Worm (Caenorhabditis elegans) whole organism, L2 larva: ENCODE measurements around the gene nlp-1.

Experiments used
- C34F6.9 ChIP-seq: fragments of 150-350 bp; optimal IDR thresholded peaks from 2 replicates; lab custom pipeline; 2014; ENCODE audit warnings: missing biosample characterization, missing genetic modification characterization
- F13H6.1 ChIP-seq: sonication (generic microtip); optimal IDR thresholded peaks from 2 replicates; lab custom pipeline; 2016; ENCODE audit warnings: missing genetic modification characterization, missing compliant biosample characterization
- R02D3.7 ChIP-seq: fragments of 150-350 bp; optimal IDR thresholded peaks from 2 replicates; lab custom pipeline; 2014; ENCODE audit warnings: missing biosample characterization, missing genetic modification characterization
- Y55F3AM.14 ChIP-seq: fragments of 200-800 bp; sonication (Bioruptor generic); optimal IDR thresholded peaks from 2 replicates; lab custom pipeline; 2018; ENCODE audit warnings: mild to moderate bottlenecking, missing genetic modification characterization, missing compliant biosample characterization
- ZK546.5 ChIP-seq: sonication (generic microtip); optimal IDR thresholded peaks from 2 replicates; lab custom pipeline; 2017; ENCODE audit warnings: missing biosample characterization, missing genetic modification characterization
- alr-1 ChIP-seq: fragments of 150-350 bp; optimal IDR thresholded peaks from 2 replicates; lab custom pipeline; 2014; ENCODE audit warnings: missing biosample characterization, missing genetic modification characterization
- aly-2 ChIP-seq: fragments of 150-350 bp; optimal IDR thresholded peaks from 2 replicates; lab custom pipeline; 2014; ENCODE audit warnings: missing biosample characterization, missing genetic modification characterization
- ama-1 ChIP-seq: fragments of 150-350 bp; optimal IDR thresholded peaks from 2 replicates; lab custom pipeline; 2018; ENCODE audit warnings: inconsistent platforms
- blmp-1 ChIP-seq: sonication (generic microtip); optimal IDR thresholded peaks from 2 replicates; lab custom pipeline; 2017; ENCODE audit warnings: missing genetic modification characterization, mild to moderate bottlenecking, missing compliant biosample characterization, antibody characterized with exemption, moderate library complexity; ENCODE audit not compliant: insufficient read depth
- ceh-16 ChIP-seq: fragments of 150-350 bp; optimal IDR thresholded peaks from 2 replicates; lab custom pipeline; 2014; ENCODE audit warnings: missing biosample characterization, missing genetic modification characterization
- ceh-82 ChIP-seq: fragments of 150-350 bp; optimal IDR thresholded peaks from 2 replicates; lab custom pipeline; 2014; ENCODE audit warnings: missing biosample characterization, missing genetic modification characterization
- crh-2 ChIP-seq: sonication (generic microtip); optimal IDR thresholded peaks from 2 replicates; lab custom pipeline; 2017; ENCODE audit warnings: missing biosample characterization, missing genetic modification characterization
- dmd-4 ChIP-seq: sonication (generic microtip); optimal IDR thresholded peaks from 2 replicates; lab custom pipeline; 2017; ENCODE audit warnings: missing biosample characterization, missing genetic modification characterization
- egl-27 ChIP-seq: sonication (generic microtip); optimal IDR thresholded peaks from 3 replicates; lab custom pipeline; 2017; ENCODE audit warnings: missing biosample characterization, missing genetic modification reagents, missing genetic modification characterization
- elt-1 ChIP-seq: fragments of 150-350 bp; optimal IDR thresholded peaks from 2 replicates; lab custom pipeline; 2014; ENCODE audit warnings: missing biosample characterization, missing genetic modification characterization
- elt-3 ChIP-seq: sonication (generic microtip); optimal IDR thresholded peaks from 2 replicates; lab custom pipeline; 2017; ENCODE audit warnings: missing biosample characterization, missing genetic modification characterization
- fos-1 ChIP-seq: fragments of 150-350 bp; optimal IDR thresholded peaks from 2 replicates; lab custom pipeline; 2014; ENCODE audit warnings: missing biosample characterization, missing genetic modification characterization
- gmeb-1 ChIP-seq: fragments of 150-350 bp; optimal IDR thresholded peaks from 2 replicates; lab custom pipeline; 2014; ENCODE audit warnings: missing biosample characterization, missing genetic modification characterization
- lin-11 ChIP-seq: fragments of 150-350 bp; sonication (generic microtip); optimal IDR thresholded peaks from 2 replicates; lab custom pipeline; 2014; ENCODE audit warnings: missing biosample characterization, missing genetic modification characterization, inconsistent platforms, mixed read lengths
- lin-13 ChIP-seq: fragments of 150-350 bp; optimal IDR thresholded peaks from 2 replicates; lab custom pipeline; 2014; ENCODE audit warnings: missing biosample characterization, missing genetic modification reagents, missing genetic modification characterization
- lin-39 ChIP-seq: fragments of 150-350 bp; optimal IDR thresholded peaks from 2 replicates; lab custom pipeline; 2014; ENCODE audit warnings: missing biosample characterization, missing genetic modification reagents, missing genetic modification characterization
- lsy-2 ChIP-seq, 2 experiments: fragments of 150-350 bp in 1 of 2; sonication (generic microtip) in 1 of 2; optimal IDR thresholded peaks; 2 replicates each; lab custom pipeline; 2014 to 2017; ENCODE audit warnings: missing biosample characterization in 2 of 2, missing genetic modification characterization in 2 of 2
- mab-5 ChIP-seq: fragments of 150-350 bp; optimal IDR thresholded peaks from 2 replicates; lab custom pipeline; 2014; ENCODE audit warnings: missing biosample characterization, missing genetic modification characterization
- mbf-1 ChIP-seq: sonication (generic microtip); optimal IDR thresholded peaks from 2 replicates; lab custom pipeline; 2017; ENCODE audit warnings: missing biosample characterization, missing genetic modification characterization
- mdl-1 ChIP-seq, 2 experiments: fragments of 150-350 bp in 1 of 2; sonication (generic microtip) in 1 of 2; optimal IDR thresholded peaks; 2 replicates each; lab custom pipeline; 2017; ENCODE audit warnings: missing biosample characterization in 2 of 2, missing genetic modification characterization in 2 of 2
- nhr-10 ChIP-seq: sonication (generic microtip); optimal IDR thresholded peaks from 2 replicates; lab custom pipeline; 2017; ENCODE audit warnings: missing biosample characterization, missing genetic modification characterization
- nhr-11 ChIP-seq: fragments of 150-350 bp; optimal IDR thresholded peaks from 2 replicates; lab custom pipeline; 2014; ENCODE audit warnings: missing biosample characterization, missing genetic modification characterization
- nhr-12 ChIP-seq: fragments of 150-350 bp; optimal IDR thresholded peaks from 2 replicates; lab custom pipeline; 2014; ENCODE audit warnings: missing biosample characterization, missing genetic modification characterization
- nhr-129 ChIP-seq: fragments of 150-350 bp; optimal IDR thresholded peaks from 2 replicates; lab custom pipeline; 2014; ENCODE audit warnings: missing biosample characterization, missing genetic modification characterization
- nhr-21 ChIP-seq: fragments of 150-350 bp; optimal IDR thresholded peaks from 2 replicates; lab custom pipeline; 2014; ENCODE audit warnings: missing biosample characterization, missing genetic modification characterization
- nhr-23 ChIP-seq: fragments of 150-350 bp; optimal IDR thresholded peaks from 2 replicates; lab custom pipeline; 2014; ENCODE audit warnings: missing biosample characterization, missing genetic modification reagents, missing genetic modification characterization
- nhr-237 ChIP-seq: fragments of 150-350 bp; optimal IDR thresholded peaks from 2 replicates; lab custom pipeline; 2014; ENCODE audit warnings: missing biosample characterization, missing genetic modification characterization
- nhr-25 ChIP-seq: fragments of 150-350 bp; sonication (generic microtip); optimal IDR thresholded peaks from 3 replicates; lab custom pipeline; 2014; ENCODE audit warnings: missing biosample characterization, missing genetic modification characterization
- nhr-6 ChIP-seq: fragments of 150-350 bp; optimal IDR thresholded peaks from 2 replicates; lab custom pipeline; 2014; ENCODE audit warnings: missing biosample characterization, missing genetic modification characterization
- nhr-77 ChIP-seq: fragments of 150-350 bp; optimal IDR thresholded peaks from 2 replicates; lab custom pipeline; 2014; ENCODE audit warnings: missing biosample characterization, missing genetic modification characterization
- peb-1 ChIP-seq: fragments of 150-350 bp; optimal IDR thresholded peaks from 2 replicates; lab custom pipeline; 2014; ENCODE audit warnings: missing biosample characterization, missing genetic modification characterization
- sem-4 ChIP-seq: fragments of 150-350 bp; optimal IDR thresholded peaks from 2 replicates; lab custom pipeline; 2014; ENCODE audit warnings: missing biosample characterization, missing genetic modification reagents, missing genetic modification characterization
- skn-1 ChIP-seq: sonication (generic microtip); optimal IDR thresholded peaks from 2 replicates; lab custom pipeline; 2017; ENCODE audit warnings: missing biosample characterization, missing genetic modification characterization
- sma-3 ChIP-seq: sonication (generic microtip); optimal IDR thresholded peaks from 2 replicates; lab custom pipeline; 2016; ENCODE audit warnings: missing genetic modification reagents, missing genetic modification characterization, missing compliant biosample characterization
- sma-9 ChIP-seq, 2 experiments: fragments of 150-350 bp in 1 of 2; sonication (generic microtip) in 1 of 2; optimal IDR thresholded peaks; 2 replicates each; lab custom pipeline; 2014 to 2016; ENCODE audit warnings: missing genetic modification characterization in 2 of 2, mild to moderate bottlenecking in 1 of 2, missing biosample characterization in 1 of 2, missing compliant biosample characterization in 1 of 2, missing genetic modification reagents in 1 of 2, moderate library complexity in 1 of 2
- snpc-4 ChIP-seq: fragments of 150-350 bp; optimal IDR thresholded peaks from 2 replicates; lab custom pipeline; 2014; ENCODE audit warnings: missing biosample characterization, missing genetic modification characterization
- unc-39 ChIP-seq: fragments of 150-350 bp; optimal IDR thresholded peaks from 2 replicates; lab custom pipeline; 2014; ENCODE audit warnings: missing biosample characterization, missing genetic modification characterization
- unc-55 ChIP-seq: fragments of 150-350 bp; sonication (generic microtip); optimal IDR thresholded peaks from 3 replicates; lab custom pipeline; 2014; ENCODE audit warnings: missing biosample characterization, missing genetic modification reagents, missing genetic modification characterization
- unc-62 ChIP-seq: fragments of 150-350 bp; optimal IDR thresholded peaks from 2 replicates; lab custom pipeline; 2014; ENCODE audit warnings: missing biosample characterization, missing genetic modification reagents, missing genetic modification characterization
- zag-1 ChIP-seq: fragments of 150-350 bp; optimal IDR thresholded peaks from 2 replicates; lab custom pipeline; 2014; ENCODE audit warnings: missing biosample characterization, missing genetic modification characterization
- ztf-1 ChIP-seq: fragments of 200-800 bp; sonication (Bioruptor generic); conservative IDR thresholded peaks from 2 replicates; pipeline ENCODE4 v1.3.6; 2022; ENCODE audit warnings: missing genetic modification characterization, missing compliant biosample characterization
- ztf-11 ChIP-seq: sonication (generic microtip); optimal IDR thresholded peaks from 2 replicates; lab custom pipeline; 2017; ENCODE audit warnings: missing biosample characterization, missing genetic modification characterization
- ztf-4 ChIP-seq: fragments of 150-350 bp; optimal IDR thresholded peaks from 2 replicates; lab custom pipeline; 2014; ENCODE audit warnings: missing biosample characterization, missing genetic modification characterization

nlp-1 gene

ce11 chrX:3727274-3727673, at the start of gene nlp-1:
TSS of gene nlp-1 (plus strand) at chrX:3727574.
- TF ChIP-seq nhr-129 (no peak), elt-3 (tag; lab: Kevin White, UChicago) (no peak), nhr-237 (tag; lab: Kevin White, UChicago) (no peak), ztf-11 (tag; lab: Kevin White, UChicago) (no peak), nhr-6 (no peak), F13H6.1 (no peak), mbf-1 (tag; lab: Kevin White, UChicago) (no peak), peb-1 (no peak), crh-2 (tag; lab: Kevin White, UChicago) (no peak), ceh-16 (tag; lab: Kevin White, UChicago) (no peak)
- TF ChIP-seq, all 48 proteins: peak for 0

- no peak for TF ChIP-seq ceh-82 (tag; lab: Kevin White, UChicago)
- peak; percentile 24 for TF ChIP-seq egl-27 (tag; lab: Kevin White, UChicago)
- TF ChIP-seq ztf-4 (tag; lab: Kevin White, UChicago) = no peak
- TF ChIP-seq gmeb-1 (tag; lab: Kevin White, UChicago) = peak; percentile 32
- TF ChIP-seq alr-1 = no peak
- TF ChIP-seq skn-1 = no peak
- TF ChIP-seq snpc-4 = no peak
- TF ChIP-seq nhr-12 (tag; lab: Kevin White, UChicago) = no peak
- TF ChIP-seq nhr-21 = peak; percentile 1
- peak in 1 of 2 experiments; percentile 13 for TF ChIP-seq lsy-2 (tag; optimal IDR thresholded peaks at IDR 0.05; lab: Kevin White, UChicago)
- TF ChIP-seq sma-9 (GFP tag; optimal IDR thresholded peaks at IDR 0.05; lab: Kevin White, UChicago) = peak; percentile 85
- no peak for TF ChIP-seq sma-9 (tag; optimal IDR thresholded peaks at IDR 0.05; lab: Kevin White, UChicago)
- no peak for TF ChIP-seq aly-2
- TF ChIP-seq elt-3 (tag; lab: Kevin White, UChicago) = no peak
- no peak for TF ChIP-seq peb-1
- no peak for TF ChIP-seq sem-4 (tag; lab: Kevin White, UChicago)
- TF ChIP-seq nhr-11 (tag; lab: Kevin White, UChicago) = no peak
- TF ChIP-seq lin-39 (tag; lab: Kevin White, UChicago) = no peak
- TF ChIP-seq F13H6.1 = peak; percentile 21
- no peak for TF ChIP-seq lin-11 (tag; lab: Kevin White, UChicago)
- TF ChIP-seq nhr-237 (tag; lab: Kevin White, UChicago) = no peak
- TF ChIP-seq nhr-25 (tag; lab: Kevin White, UChicago) = peak; percentile 49
- peak; percentile 38 for TF ChIP-seq unc-55 (GFP tag; lab: Kevin White, UChicago)
- TF ChIP-seq unc-62 = no peak
- no peak for TF ChIP-seq R02D3.7 (tag; lab: Kevin White, UChicago)
- TF ChIP-seq ZK546.5 (tag; lab: Kevin White, UChicago) = no peak
- peak; percentile 16 for TF ChIP-seq fos-1 (tag; lab: Kevin White, UChicago)
- TF ChIP-seq nhr-23 (tag; lab: Kevin White, UChicago) = no peak
- TF ChIP-seq ztf-11 (tag; lab: Kevin White, UChicago) = no peak
- TF ChIP-seq blmp-1 (tag; lab: Kevin White, UChicago) = peak; percentile 1
- TF ChIP-seq ama-1 (lab: Kevin White, UChicago) = no peak
- no peak for TF ChIP-seq ceh-16 (tag; lab: Kevin White, UChicago)
- no peak for TF ChIP-seq nhr-10 (tag; lab: Kevin White, UChicago)
- TF ChIP-seq mdl-1 (tag; optimal IDR thresholded peaks at IDR 0.05; lab: Kevin White, UChicago) = peak in 1 of 2 experiments; percentile 23
- TF ChIP-seq crh-2 (tag; lab: Kevin White, UChicago) = peak; percentile 55
- no peak for TF ChIP-seq mbf-1 (tag; lab: Kevin White, UChicago)
- TF ChIP-seq elt-1 = no peak
- TF ChIP-seq dmd-4 = no peak
- TF ChIP-seq nhr-129 = peak; percentile 74
- TF ChIP-seq ztf-1 (GFP tag; lab: Robert Waterston, UW) = no peak
- no peak for TF ChIP-seq C34F6.9 (tag; lab: Kevin White, UChicago)
- no peak for TF ChIP-seq zag-1
- no peak for TF ChIP-seq lin-13 (GFP tag; lab: Kevin White, UChicago)
- TF ChIP-seq nhr-6 = no peak
- no peak for TF ChIP-seq mab-5 (tag; lab: Kevin White, UChicago)
- TF ChIP-seq Y55F3AM.14 (GFP tag; lab: Kevin White, UChicago) = no peak
- no peak for TF ChIP-seq nhr-77 (tag; lab: Kevin White, UChicago)
- TF ChIP-seq sma-3 (GFP tag; lab: Kevin White, UChicago) = peak; percentile 54
- TF ChIP-seq unc-39 (tag; lab: Kevin White, UChicago) = no peak
- TF ChIP-seq, all 48 proteins: peak for 14
These were observed 48.7 kb upstream of the nlp-1 start, which contains the start of gene tag-52 for ce11 chrX:3678507-3679175. TSS of gene tag-52 (minus strand) at chrX:3678557.
